Worm (Caenorhabditis elegans) whole organism, L1 larva: ENCODE results near the gene C28D4.7.

Experiments used
- C34B4.2 ChIP-seq: sonication (generic microtip); optimal IDR thresholded peaks from 2 replicates; lab custom pipeline; 2017; ENCODE audit warnings: mild to moderate bottlenecking, missing genetic modification characterization, missing compliant biosample characterization
- ama-1 ChIP-seq: fragments of 150-350 bp; optimal IDR thresholded peaks from 2 replicates; lab custom pipeline; 2014
- egl-27 ChIP-seq, 2 experiments: fragments of 150-350 bp in 1 of 2; sonication (generic microtip); optimal IDR thresholded peaks; 3 replicates each; lab custom pipeline; 2017 to 2018; ENCODE audit warnings: missing biosample characterization in 2 of 2, missing genetic modification characterization in 2 of 2, missing genetic modification reagents in 2 of 2
- fkh-10 ChIP-seq: sonication (generic microtip); optimal IDR thresholded peaks from 2 replicates; lab custom pipeline; 2017; ENCODE audit warnings: missing biosample characterization, missing genetic modification reagents, missing genetic modification characterization
- fkh-8 ChIP-seq: sonication (generic microtip); optimal IDR thresholded peaks from 2 replicates; lab custom pipeline; 2016; ENCODE audit warnings: mild to moderate bottlenecking, missing genetic modification characterization, missing compliant biosample characterization
- lin-39 ChIP-seq: fragments of 150-350 bp; optimal IDR thresholded peaks from 2 replicates; lab custom pipeline; 2014; ENCODE audit warnings: missing biosample characterization, missing genetic modification reagents, missing genetic modification characterization
- nhr-19 ChIP-seq: fragments of 200-800 bp; sonication (Bioruptor generic); conservative IDR thresholded peaks from 2 replicates; pipeline ENCODE4 v1.3.6; 2022; ENCODE audit warnings: missing genetic modification characterization, missing compliant biosample characterization
- nhr-28 ChIP-seq: fragments of 150-350 bp; optimal IDR thresholded peaks from 2 replicates; lab custom pipeline; 2014; ENCODE audit warnings: missing biosample characterization, missing genetic modification characterization
- unc-130 ChIP-seq: fragments of 150-350 bp; optimal IDR thresholded peaks from 2 replicates; lab custom pipeline; 2017; ENCODE audit warnings: missing biosample characterization, missing genetic modification characterization, inconsistent platforms

DNA sequence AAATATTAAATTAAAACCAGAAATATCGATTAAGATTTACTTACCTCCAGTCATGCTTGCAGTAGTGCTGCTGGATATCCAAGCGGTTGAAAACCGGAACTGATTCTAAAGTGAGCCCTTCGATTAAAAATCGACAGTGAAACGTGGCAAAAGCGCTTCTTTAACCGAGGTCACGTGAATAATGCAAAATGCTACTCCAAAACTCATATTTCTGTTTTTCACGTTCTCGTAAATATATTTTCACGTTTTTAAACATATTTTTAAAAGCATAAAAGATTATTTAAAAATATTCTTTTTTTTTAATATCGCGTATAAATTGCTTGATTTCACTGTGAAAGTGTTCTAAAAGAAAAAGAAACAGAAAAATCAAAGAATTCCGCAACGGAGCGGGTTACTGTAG lies 33.7 kb downstream of the C28D4.7 start, which contains the start of gene ant-1.3:
- no peak for TF ChIP-seq nhr-19 (GFP tag; lab: Robert Waterston, UW)
- TF ChIP-seq lin-39 = no peak
- TF ChIP-seq fkh-10 (GFP tag; lab: Kevin White, UChicago) = no peak
- no peak for TF ChIP-seq fkh-8
- no peak for TF ChIP-seq C34B4.2 (tag; lab: Kevin White, UChicago)
- TF ChIP-seq unc-130 (tag; lab: Kevin White, UChicago) = no peak
- TF ChIP-seq egl-27 (tag; optimal IDR thresholded peaks at IDR 0.05; lab: Kevin White, UChicago) = no peak
- TF ChIP-seq nhr-28 (tag; lab: Kevin White, UChicago) = no peak
- no peak for TF ChIP-seq ama-1
